Fruit fly (Drosophila melanogaster): ENCODE measurements around the gene Dhc93AB.

Dhc93AB gene

DNA sequence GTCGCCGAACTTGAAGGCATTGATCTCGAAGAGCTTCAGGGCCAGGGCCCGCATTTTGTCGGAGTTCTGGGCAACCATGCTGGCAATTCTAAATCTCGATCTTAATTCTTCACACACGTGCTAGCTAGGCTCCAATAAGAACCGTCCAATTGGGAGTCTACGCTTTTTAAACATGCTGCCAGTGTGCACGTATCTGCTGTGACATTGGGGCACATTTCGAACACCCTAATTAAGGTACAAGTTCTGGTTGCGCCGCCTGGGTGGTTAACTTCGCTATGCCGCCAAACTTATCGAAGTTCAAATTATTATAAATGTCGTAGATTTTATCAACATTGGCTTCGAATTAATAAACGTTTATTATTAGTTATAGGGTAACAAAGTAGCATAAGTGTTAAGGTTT is 30.8 kb upstream of the Dhc93AB start, which contains the start of gene r-l:
Gene r-l, minus strand, starts transcription at position 179 of the 400 bp plus-strand sequence.
- no peak for TF ChIP-seq Rel (GFP tag; optimal IDR thresholded peaks at IDR 0.05)
- peak; percentile 53 for TF ChIP-seq Rel (tag; optimal IDR thresholded peaks at IDR 0.05)
- no peak for TF ChIP-seq sage (GFP tag; optimal IDR thresholded peaks at IDR 0.05)
- TF ChIP-seq GATAd (GFP tag; optimal IDR thresholded peaks at IDR 0.05): no peak
- TF ChIP-seq HLH106 (tag; optimal IDR thresholded peaks at IDR 0.05): no peak
- no peak for TF ChIP-seq CG9705 (GFP tag; optimal IDR thresholded peaks at IDR 0.05)
- TF ChIP-seq Myc (optimal IDR thresholded peaks at IDR 0.05): peak; percentile 19
- no peak for TF ChIP-seq foxo (GFP tag; optimal IDR thresholded peaks at IDR 0.05)
- no peak for TF ChIP-seq dl (GFP tag; optimal IDR thresholded peaks at IDR 0.05; ENCODE audit: insufficient read depth in 1 of 2, partially characterized antibody in 2 of 2)

DNA sequence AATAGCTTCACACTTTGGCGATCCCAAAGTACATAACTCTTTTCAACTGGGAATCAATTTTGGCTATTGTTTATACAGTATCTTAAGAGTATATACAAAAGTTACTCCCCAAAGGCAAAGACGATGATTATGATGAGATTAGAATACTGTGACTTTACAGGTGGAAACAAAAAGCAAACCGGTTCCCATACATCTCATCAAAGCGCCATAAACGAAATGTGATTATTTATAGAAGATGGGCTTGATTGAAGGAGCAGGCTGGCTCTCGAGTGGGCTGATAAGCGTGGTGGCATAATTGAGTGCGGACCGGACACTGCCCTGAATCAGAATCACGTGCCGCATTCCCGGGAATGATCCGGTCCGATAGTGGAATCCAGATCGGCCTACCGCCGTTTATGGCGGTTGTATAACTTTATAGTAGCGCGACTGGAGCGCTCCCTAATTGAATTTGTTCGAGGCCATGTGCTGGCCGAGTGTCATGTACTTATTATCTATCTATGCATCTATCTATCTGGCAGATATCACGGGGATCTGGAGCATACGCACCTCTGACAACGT is 29.7 kb upstream of the Dhc93AB start:
- TF ChIP-seq br (GFP tag; optimal IDR thresholded peaks at IDR 0.05) (no peak), h (GFP tag; optimal IDR thresholded peaks at IDR 0.05) (no peak), Hr83 (GFP tag; optimal IDR thresholded peaks at IDR 0.05; ENCODE audit: poor library complexity, severe bottlenecking) (no peak), OdsH (GFP tag; optimal IDR thresholded peaks at IDR 0.05) (no peak), foxo (GFP tag; optimal IDR thresholded peaks at IDR 0.05) (no peak), N (GFP tag; optimal IDR thresholded peaks at IDR 0.05) (no peak), Vsx2 (GFP tag; optimal IDR thresholded peaks at IDR 0.05; ENCODE audit: partially characterized antibody) (no peak), rgr (GFP tag; optimal IDR thresholded peaks at IDR 0.05) (no peak), dl (GFP tag; optimal IDR thresholded peaks at IDR 0.05; ENCODE audit: insufficient read depth in 1 of 2, partially characterized antibody in 2 of 2) (no peak), jim (GFP tag; optimal IDR thresholded peaks at IDR 0.05) (no peak), sv (GFP tag; optimal IDR thresholded peaks at IDR 0.05) (no peak), HLH106 (tag; optimal IDR thresholded peaks at IDR 0.05) (no peak), Myc (optimal IDR thresholded peaks at IDR 0.05) (no peak), usp (GFP tag; optimal IDR thresholded peaks at IDR 0.05) (no peak), dsf (GFP tag; optimal IDR thresholded peaks at IDR 0.05; ENCODE audit: borderline replicate concordance) (no peak), psq (GFP tag; optimal IDR thresholded peaks at IDR 0.05) (no peak), CG9705 (GFP tag; optimal IDR thresholded peaks at IDR 0.05) (no peak), woc (GFP tag; optimal IDR thresholded peaks at IDR 0.05) (no peak), ey (GFP tag; optimal IDR thresholded peaks at IDR 0.05) (no peak), fru (GFP tag; optimal IDR thresholded peaks at IDR 0.05) (no peak)

DNA sequence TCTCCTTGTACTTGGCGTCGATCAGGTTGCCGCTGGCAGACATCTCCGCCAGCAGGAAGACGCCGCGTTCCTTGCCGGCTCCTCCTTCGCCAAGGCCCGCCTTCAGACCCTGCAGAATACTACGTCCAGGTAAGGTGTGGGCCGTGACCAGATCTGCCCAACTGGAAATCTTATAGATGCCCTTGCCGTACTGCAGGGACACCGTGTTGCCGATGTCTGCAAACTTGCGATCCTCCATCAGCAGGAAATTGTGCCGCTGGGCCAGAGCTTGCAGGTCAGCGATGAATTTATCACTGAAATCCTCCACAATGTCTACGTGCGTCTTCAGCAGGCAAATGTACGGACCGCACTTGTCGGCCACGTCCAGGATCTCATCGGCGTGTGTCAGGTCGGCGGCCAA is 29.0 kb upstream of the Dhc93AB start:
- TF ChIP-seq HLH106 (tag; optimal IDR thresholded peaks at IDR 0.05) (no peak), CG32264 (GFP tag; optimal IDR thresholded peaks at IDR 0.05) (no peak), CrebA (GFP tag; optimal IDR thresholded peaks at IDR 0.05; ENCODE audit: borderline replicate concordance) (no peak), Dfd (GFP tag; optimal IDR thresholded peaks at IDR 0.05) (no peak), usp (GFP tag; optimal IDR thresholded peaks at IDR 0.05) (no peak), Jra (GFP tag; optimal IDR thresholded peaks at IDR 0.05) (no peak), Mio (GFP tag; optimal IDR thresholded peaks at IDR 0.05) (no peak)

DNA sequence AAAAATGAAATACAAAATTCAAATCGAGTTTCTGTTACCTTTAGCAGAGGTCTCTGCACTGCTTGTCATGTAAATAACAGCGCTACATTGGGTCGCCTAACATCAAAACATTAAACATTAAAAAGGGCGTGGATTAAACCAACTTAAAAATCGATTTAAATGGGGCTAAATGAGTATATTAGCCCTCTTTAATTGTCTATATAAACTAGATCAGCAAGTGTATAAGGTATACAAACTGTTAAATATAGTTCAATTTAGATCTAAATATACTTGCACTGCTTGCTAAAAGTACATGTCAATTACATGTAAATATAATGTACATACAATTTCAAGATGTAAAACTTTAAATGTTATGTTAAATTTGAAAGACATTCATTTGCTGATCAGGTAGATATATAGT is 27.4 kb upstream of the Dhc93AB start:
- TF ChIP-seq Myc (optimal IDR thresholded peaks at IDR 0.05): peak; percentile 17
- no peak for TF ChIP-seq Hr83 (GFP tag; optimal IDR thresholded peaks at IDR 0.05; ENCODE audit: poor library complexity, severe bottlenecking)

DNA sequence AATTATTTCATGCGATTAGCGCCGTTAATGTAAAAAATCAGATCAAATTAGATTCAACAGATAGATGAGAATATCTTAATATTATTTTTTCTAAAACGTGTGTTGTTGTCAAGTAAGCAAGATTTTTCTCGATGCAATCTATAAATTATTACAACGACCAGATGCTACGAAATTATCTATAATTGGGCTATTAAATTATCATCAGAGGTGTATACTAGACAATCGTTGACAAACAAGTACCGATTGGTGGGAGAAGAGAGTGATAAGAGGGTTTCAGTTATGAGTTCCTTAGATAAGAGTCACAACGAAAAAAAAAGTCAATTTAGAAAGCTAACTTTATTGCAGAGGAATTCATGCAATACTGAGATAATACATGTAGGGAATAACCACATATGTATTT is 25.2 kb upstream of the Dhc93AB start:
- TF ChIP-seq HLH106 (tag; optimal IDR thresholded peaks at IDR 0.05) (no peak), br (GFP tag; optimal IDR thresholded peaks at IDR 0.05) (peak; percentile 34), sv (GFP tag; optimal IDR thresholded peaks at IDR 0.05) (no peak)

All from whole organism, wandering third instar larva.